Worm (Caenorhabditis elegans): ENCODE data around the gene fbxa-100.

DNA sequence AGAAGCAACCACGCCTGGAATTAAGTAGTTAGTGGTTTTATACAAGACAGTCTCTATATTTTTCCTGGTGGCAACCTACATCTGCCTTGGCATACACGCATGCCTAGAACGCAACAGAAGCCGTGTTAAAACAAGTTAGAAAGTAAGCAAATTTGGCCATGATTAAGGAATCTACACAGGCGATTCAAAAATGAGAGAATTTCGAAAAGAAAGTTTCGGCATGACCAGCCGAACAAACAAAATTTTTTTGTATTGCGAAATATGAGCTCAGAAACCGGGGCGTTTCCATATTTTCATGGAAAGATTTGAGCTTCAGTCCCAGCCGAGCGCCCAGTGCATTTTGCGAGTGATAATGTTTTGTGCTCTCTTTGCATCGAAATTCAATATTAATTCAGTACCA, 1.8 kb downstream of the fbxa-100 start, which contains the start of gene F14H3.15:
- no peak for TF ChIP-seq flt-1 (GFP tag; IDR thresholded peaks at IDR 0.05)
- no peak for TF ChIP-seq ama-1 (optimal IDR thresholded peaks at IDR 0.05)

Data from whole organism, early embryonic.